Fruit fly (Drosophila melanogaster): Measurements from ENCODE around the gene ChLD3.

Gene ChLD3

dm6 chr2L:16719643-16720515 is 18.8 kb upstream of the ChLD3 start, which contains the start of gene Cyt-c-p (continued):
- TF ChIP-seq gsb-n (tag; optimal IDR thresholded peaks at IDR 0.05) (peak; percentile 13), dm (GFP tag; optimal IDR thresholded peaks at IDR 0.05) (peak; percentile 52), pho (GFP tag; optimal IDR thresholded peaks at IDR 0.05) (no peak), CG4617 (GFP tag; optimal IDR thresholded peaks at IDR 0.05; ENCODE audit: borderline replicate concordance) (peak; percentile 41), E2f1 (GFP tag; IDR thresholded peaks at IDR 0.05) (no peak), mld (GFP tag; IDR thresholded peaks at IDR 0.05; ENCODE audit: partially characterized antibody) (no peak), row (GFP tag; IDR thresholded peaks at IDR 0.05) (peak; percentile 44; the same call in 2 of the 3 replicates), CG32532 (GFP tag; IDR thresholded peaks at IDR 0.05) (peak; percentile 7; the same call in 1 of the 2 replicates), run (tag; optimal IDR thresholded peaks at IDR 0.05) (peak; percentile 35), disco-r (GFP tag; optimal IDR thresholded peaks at IDR 0.05) (peak; percentile 25), jumu (GFP tag; optimal IDR thresholded peaks at IDR 0.05) (no peak), CG10267 (tag; optimal IDR thresholded peaks at IDR 0.05) (peak; percentile 56), dan (GFP tag; IDR thresholded peaks at IDR 0.05) (no peak), Hand (GFP tag; optimal IDR thresholded peaks at IDR 0.05) (no peak), dimm (GFP tag; IDR thresholded peaks at IDR 0.05) (no peak), CG7928 (GFP tag; optimal IDR thresholded peaks at IDR 0.05) (peak; percentile 13), sim (GFP tag; IDR thresholded peaks at IDR 0.05) (no peak), Lpt (GFP tag; optimal IDR thresholded peaks at IDR 0.05) (no peak), D (optimal IDR thresholded peaks at IDR 0.05) (no peak), D (GFP tag; optimal IDR thresholded peaks at IDR 0.05) (no peak), sc (optimal IDR thresholded peaks at IDR 0.05) (no peak), sc (GFP tag; optimal IDR thresholded peaks at IDR 0.05) (no peak), CG11504 (tag; optimal IDR thresholded peaks at IDR 0.05) (peak; percentile 44), Doc2 (GFP tag; IDR thresholded peaks at IDR 0.05) (no peak), Atf-2 (GFP tag; optimal IDR thresholded peaks at IDR 0.05) (no peak), Sox102F (GFP tag; optimal IDR thresholded peaks at IDR 0.05) (no peak), CG12659 (GFP tag; optimal IDR thresholded peaks at IDR 0.05) (peak; percentile 81), Stat92E (GFP tag; optimal IDR thresholded peaks at IDR 0.05) (peak in 1 of 3 experiments; percentile 17), lbe (GFP tag; optimal IDR thresholded peaks at IDR 0.05) (no peak), hth (optimal IDR thresholded peaks at IDR 0.05) (no peak), Fer3 (tag; optimal IDR thresholded peaks at IDR 0.05) (peak; percentile 44), fd102C (GFP tag; optimal IDR thresholded peaks at IDR 0.05) (no peak), CG2889 (GFP tag; IDR thresholded peaks at IDR 0.05) (no peak), CG3407 (GFP tag; optimal IDR thresholded peaks at IDR 0.05) (no peak), sqz (GFP tag; optimal IDR thresholded peaks at IDR 0.05) (no peak), ara (GFP tag; IDR thresholded peaks at IDR 0.05) (no peak), CG31441 (GFP tag; IDR thresholded peaks at IDR 0.05) (0 out of 2 replicates have a peak, but pooled peaks have one; percentile 12), Xrp1 (GFP tag; IDR thresholded peaks at IDR 0.05) (no peak), bab2 (GFP tag; optimal IDR thresholded peaks at IDR 0.05) (no peak), Meics (GFP tag; optimal IDR thresholded peaks at IDR 0.05) (no peak), CG10431 (GFP tag; optimal IDR thresholded peaks at IDR 0.05) (peak; percentile 4), oc (tag; optimal IDR thresholded peaks at IDR 0.05) (no peak), danr (GFP tag; IDR thresholded peaks at IDR 0.05) (no peak), CG18262 (tag; optimal IDR thresholded peaks at IDR 0.05) (peak; percentile 0), ci (GFP tag; IDR thresholded peaks at IDR 0.05) (peak; percentile 27; the same call in 1 of the 3 replicates), CG18011 (GFP tag; optimal IDR thresholded peaks at IDR 0.05) (peak; percentile 99), esg (GFP tag; conservative IDR thresholded peaks at IDR 0.05) (no peak), Dek (tag; optimal IDR thresholded peaks at IDR 0.05) (peak; percentile 4), peb (GFP tag; IDR thresholded peaks at IDR 0.05) (no peak), CG10274 (GFP tag; optimal IDR thresholded peaks at IDR 0.05) (no peak)

Measured in whole organism, embryonic.